ENCODE assay signal across 5 fruit fly cellular contexts in the genomic region with DNA sequence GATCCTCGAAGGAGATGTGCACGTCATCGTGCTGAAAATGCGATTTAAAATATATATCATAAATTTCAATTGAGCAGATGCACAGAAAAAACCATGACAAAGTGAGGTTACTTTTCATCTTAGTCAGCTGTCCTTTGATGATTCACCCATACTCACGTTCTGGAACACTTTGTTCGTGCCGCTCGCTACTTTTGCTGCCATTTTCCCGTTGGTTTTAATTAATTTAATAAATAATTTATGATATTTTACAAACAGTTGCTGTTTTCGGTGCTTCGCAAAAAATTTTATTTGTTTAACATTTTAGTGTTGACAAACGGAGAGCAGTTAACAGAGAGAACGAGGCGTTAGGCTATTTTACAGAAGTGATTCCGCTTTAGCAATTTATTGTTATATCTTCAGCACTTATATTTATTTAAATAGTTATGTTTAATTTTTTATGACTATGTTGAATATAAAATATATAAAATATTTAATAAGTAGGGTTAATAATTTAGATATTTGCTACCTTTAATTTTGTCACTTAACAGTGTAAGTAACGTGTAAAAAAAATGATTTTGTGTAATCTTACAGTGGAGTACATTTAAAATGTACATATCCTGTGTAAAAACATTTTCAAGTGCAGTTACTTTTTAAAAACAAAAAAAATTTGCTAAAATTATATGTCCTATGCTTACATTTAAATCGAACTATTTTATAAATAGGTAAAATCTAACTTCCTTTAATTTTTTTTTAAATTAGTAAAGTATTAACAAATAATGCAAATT.
TF ChIP-seq lines count a peak whose summit lies in the region.

A gene (minus strand): TSS at position 265 of the 764 bp plus-strand sequence.

- peak; percentile 34 for TF ChIP-seq CTCF in whole organism, embryonic (GFP tag; optimal IDR thresholded peaks at IDR 0.05; lab: Kevin White, UChicago)

TF ChIP-seq in whole organism, adult, 20 proteins besides CTCF, POLR2A, EP300 and RAD21:
- TF ChIP-seq CG33017 (tag; optimal IDR thresholded peaks at IDR 0.05; lab: Kevin White, UChicago): no peak
- peak; percentile 14 for TF ChIP-seq CG14711 (tag; optimal IDR thresholded peaks at IDR 0.05; lab: Kevin White, UChicago)
- TF ChIP-seq kay (GFP tag; lab: Kevin White, UChicago; ENCODE audit: borderline replicate concordance): peak; percentile 1

TF ChIP-seq in whole organism, embryonic, 481 proteins besides CTCF, POLR2A, EP300 and RAD21 (continues in another document):
- TF ChIP-seq CG10654 (GFP tag; optimal IDR thresholded peaks at IDR 0.05; lab: Kevin White, UChicago) (no peak), CG16813 (GFP tag; IDR thresholded peaks at IDR 0.05; lab: Robert Waterston, UW; ENCODE audit: partially characterized antibody) (peak; percentile 25; the same call in 1 of the 3 replicates), phol (tag; optimal IDR thresholded peaks at IDR 0.05; lab: Kevin White, UChicago) (peak; percentile 4), stwl (tag; optimal IDR thresholded peaks at IDR 0.05; lab: Kevin White, UChicago) (peak; percentile 72), CG3407 (GFP tag; optimal IDR thresholded peaks at IDR 0.05; lab: Kevin White, UChicago) (no peak), CG12391 (tag; optimal IDR thresholded peaks at IDR 0.05; lab: Kevin White, UChicago) (peak; percentile 2), YL-1 (GFP tag; optimal IDR thresholded peaks at IDR 0.05; lab: Kevin White, UChicago) (peak; percentile 47), CG12659 (GFP tag; optimal IDR thresholded peaks at IDR 0.05; lab: Kevin White, UChicago) (peak; percentile 40), CG43689 (GFP tag; IDR thresholded peaks at IDR 0.05; lab: Robert Waterston, UW) (no peak), Sry-β (GFP tag; optimal IDR thresholded peaks at IDR 0.05; lab: Kevin White, UChicago) (peak; percentile 61), Mes4 (GFP tag; optimal IDR thresholded peaks at IDR 0.05; lab: Kevin White, UChicago) (no peak), CG4617 (GFP tag; optimal IDR thresholded peaks at IDR 0.05; lab: Kevin White, UChicago; ENCODE audit: borderline replicate concordance) (peak; percentile 34), CG3995 (GFP tag; optimal IDR thresholded peaks at IDR 0.05; lab: Kevin White, UChicago) (peak; percentile 87), CG6272 (GFP tag; IDR thresholded peaks at IDR 0.05; lab: Robert Waterston, UW) (no peak), MESR4 (GFP tag; optimal IDR thresholded peaks at IDR 0.05; lab: Kevin White, UChicago) (peak; percentile 76), CG10267 (tag; optimal IDR thresholded peaks at IDR 0.05; lab: Kevin White, UChicago) (peak; percentile 91), nmo (GFP tag; optimal IDR thresholded peaks at IDR 0.05; lab: Kevin White, UChicago) (peak; percentile 21), bigmax (GFP tag; optimal IDR thresholded peaks at IDR 0.05; lab: Kevin White, UChicago) (peak; percentile 82), gfzf (GFP tag; optimal IDR thresholded peaks at IDR 0.05; lab: Kevin White, UChicago) (peak; percentile 50)

TF ChIP-seq in whole organism, prepupa, 60 proteins besides CTCF, POLR2A, EP300 and RAD21:
- TF ChIP-seq esn (GFP tag; optimal IDR thresholded peaks at IDR 0.05; lab: Kevin White, UChicago) (no peak), Blimp-1 (GFP tag; optimal IDR thresholded peaks at IDR 0.05; lab: Kevin White, UChicago) (no peak), Hr39 (GFP tag; optimal IDR thresholded peaks at IDR 0.05; lab: Kevin White, UChicago) (no peak), Eip78C (GFP tag; lab: Kevin White, UChicago) (peak; percentile 34), fd59A (GFP tag; optimal IDR thresholded peaks at IDR 0.05; lab: Kevin White, UChicago) (no peak), cyc (GFP tag; optimal IDR thresholded peaks at IDR 0.05; lab: Kevin White, UChicago) (no peak), Sox102F (GFP tag; optimal IDR thresholded peaks at IDR 0.05; lab: Kevin White, UChicago) (no peak), svp (GFP tag; lab: Kevin White, UChicago) (peak; percentile 39), CG7368 (GFP tag; optimal IDR thresholded peaks at IDR 0.05; lab: Kevin White, UChicago) (no peak)

TF ChIP-seq in whole organism, pupa, 21 proteins besides CTCF, POLR2A, EP300 and RAD21:
- TF ChIP-seq CG34367 (tag; optimal IDR thresholded peaks at IDR 0.05; lab: Kevin White, UChicago) (no peak), Snoo (tag; optimal IDR thresholded peaks at IDR 0.05; lab: Kevin White, UChicago) (no peak), Ets98B (GFP tag; IDR thresholded peaks at IDR 0.05; lab: Robert Waterston, UW) (no peak), CG8301 (tag; optimal IDR thresholded peaks at IDR 0.05; lab: Kevin White, UChicago) (no peak), gl (tag; optimal IDR thresholded peaks at IDR 0.05; lab: Kevin White, UChicago) (no peak), CG12605 (GFP tag; IDR thresholded peaks at IDR 0.05; lab: Robert Waterston, UW) (no peak), D1 (tag; optimal IDR thresholded peaks at IDR 0.05; lab: Kevin White, UChicago) (peak; percentile 42), CG14655 (GFP tag; optimal IDR thresholded peaks at IDR 0.05; lab: Kevin White, UChicago) (no peak), CG9948 (tag; optimal IDR thresholded peaks at IDR 0.05; lab: Kevin White, UChicago) (no peak), CG4496 (GFP tag; IDR thresholded peaks at IDR 0.05; lab: Robert Waterston, UW) (no peak), rn (GFP tag; IDR thresholded peaks at IDR 0.05; lab: Robert Waterston, UW) (no peak), fd96Ca (GFP tag; IDR thresholded peaks at IDR 0.05; lab: Robert Waterston, UW) (no peak), Pif1A (GFP tag; optimal IDR thresholded peaks at IDR 0.05; lab: Kevin White, UChicago) (no peak), CG13204 (GFP tag; optimal IDR thresholded peaks at IDR 0.05; lab: Kevin White, UChicago) (no peak), CG32121 (GFP tag; IDR thresholded peaks at IDR 0.05; lab: Robert Waterston, UW) (no peak), Pif1B (GFP tag; optimal IDR thresholded peaks at IDR 0.05; lab: Kevin White, UChicago) (peak; percentile 12), EcR (GFP tag; optimal IDR thresholded peaks at IDR 0.05; lab: Kevin White, UChicago) (no peak)

TF ChIP-seq in whole organism, wandering third instar larva, 38 proteins besides CTCF, POLR2A, EP300 and RAD21:
- peak; percentile 48 for TF ChIP-seq Myc (optimal IDR thresholded peaks at IDR 0.05; lab: Kevin White, UChicago)
- peak; percentile 59 for TF ChIP-seq brk (GFP tag; optimal IDR thresholded peaks at IDR 0.05; lab: Kevin White, UChicago)
- peak; percentile 58 for TF ChIP-seq sage (GFP tag; optimal IDR thresholded peaks at IDR 0.05; lab: Kevin White, UChicago)
- TF ChIP-seq Rel (GFP tag; optimal IDR thresholded peaks at IDR 0.05; lab: Kevin White, UChicago): no peak
- TF ChIP-seq Rel (tag; optimal IDR thresholded peaks at IDR 0.05; lab: Kevin White, UChicago): no peak
- TF ChIP-seq Hnf4 (GFP tag; optimal IDR thresholded peaks at IDR 0.05; lab: Kevin White, UChicago): no peak
TF ChIP-seq in whole organism, wandering third instar larva: peak in this region for 3.
